Fruit fly (Drosophila melanogaster) Kc167 (cell line): ENCODE measurements around the gene CG4586.

Experiments used
- Myc ChIP-seq: fragments of >200 bp; optimal IDR thresholded peaks from 2 replicates; lab custom pipeline; 2017; ENCODE audit warnings: missing external identifiers
- Sin3A ChIP-seq: fragments of >200 bp; optimal IDR thresholded peaks from 2 replicates; lab custom pipeline; 2018; ENCODE audit warnings: missing external identifiers
- h ChIP-seq: fragments of >200 bp; optimal IDR thresholded peaks from 3 replicates; lab custom pipeline; 2018; ENCODE audit warnings: missing external identifiers
- insv ChIP-seq: fragments of >200 bp; optimal IDR thresholded peaks from 3 replicates; lab custom pipeline; 2018; ENCODE audit warnings: missing external identifiers
- psq ChIP-seq: fragments of >200 bp; optimal IDR thresholded peaks from 2 replicates; lab custom pipeline; 2017; ENCODE audit warnings: missing external identifiers
- ttk ChIP-seq: sonication (Bioruptor generic); optimal IDR thresholded peaks from 2 replicates; lab custom pipeline; 2017; ENCODE audit warnings: missing external identifiers

CG4586 gene

dm6 chrX:7005444-7005843, 35.7 kb downstream of the CG4586 start:
- TF ChIP-seq psq (lab: Kevin White, UChicago) (no peak), insv (no peak), h (lab: Kevin White, UChicago) (no peak), Myc (no peak), Sin3A (lab: Kevin White, UChicago) (no peak), ttk (lab: Kevin White, UChicago) (no peak)

DNA sequence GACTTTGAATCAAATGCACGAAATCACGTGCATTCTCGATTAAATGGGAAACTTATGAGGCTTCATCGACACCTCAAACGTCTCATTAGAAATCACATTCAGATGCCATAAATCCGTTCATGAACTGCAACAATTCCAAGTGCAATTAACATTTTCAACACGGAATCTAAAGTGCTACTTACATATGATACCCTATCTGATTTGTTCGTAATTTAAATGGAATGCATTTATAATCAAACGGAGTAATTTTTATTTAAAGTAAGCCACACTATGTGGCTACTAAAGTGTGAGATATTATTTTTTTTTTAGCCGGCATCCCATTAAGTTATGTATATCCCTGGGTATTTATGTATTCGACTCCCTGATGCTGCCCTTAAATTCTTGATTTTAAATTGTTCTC, 38.0 kb downstream of the CG4586 start:
- TF ChIP-seq ttk (lab: Kevin White, UChicago): no peak
- TF ChIP-seq h (lab: Kevin White, UChicago): no peak
- TF ChIP-seq insv: no peak
- no peak for TF ChIP-seq Myc
- no peak for TF ChIP-seq Sin3A (lab: Kevin White, UChicago)
- no peak for TF ChIP-seq psq (lab: Kevin White, UChicago)

DNA sequence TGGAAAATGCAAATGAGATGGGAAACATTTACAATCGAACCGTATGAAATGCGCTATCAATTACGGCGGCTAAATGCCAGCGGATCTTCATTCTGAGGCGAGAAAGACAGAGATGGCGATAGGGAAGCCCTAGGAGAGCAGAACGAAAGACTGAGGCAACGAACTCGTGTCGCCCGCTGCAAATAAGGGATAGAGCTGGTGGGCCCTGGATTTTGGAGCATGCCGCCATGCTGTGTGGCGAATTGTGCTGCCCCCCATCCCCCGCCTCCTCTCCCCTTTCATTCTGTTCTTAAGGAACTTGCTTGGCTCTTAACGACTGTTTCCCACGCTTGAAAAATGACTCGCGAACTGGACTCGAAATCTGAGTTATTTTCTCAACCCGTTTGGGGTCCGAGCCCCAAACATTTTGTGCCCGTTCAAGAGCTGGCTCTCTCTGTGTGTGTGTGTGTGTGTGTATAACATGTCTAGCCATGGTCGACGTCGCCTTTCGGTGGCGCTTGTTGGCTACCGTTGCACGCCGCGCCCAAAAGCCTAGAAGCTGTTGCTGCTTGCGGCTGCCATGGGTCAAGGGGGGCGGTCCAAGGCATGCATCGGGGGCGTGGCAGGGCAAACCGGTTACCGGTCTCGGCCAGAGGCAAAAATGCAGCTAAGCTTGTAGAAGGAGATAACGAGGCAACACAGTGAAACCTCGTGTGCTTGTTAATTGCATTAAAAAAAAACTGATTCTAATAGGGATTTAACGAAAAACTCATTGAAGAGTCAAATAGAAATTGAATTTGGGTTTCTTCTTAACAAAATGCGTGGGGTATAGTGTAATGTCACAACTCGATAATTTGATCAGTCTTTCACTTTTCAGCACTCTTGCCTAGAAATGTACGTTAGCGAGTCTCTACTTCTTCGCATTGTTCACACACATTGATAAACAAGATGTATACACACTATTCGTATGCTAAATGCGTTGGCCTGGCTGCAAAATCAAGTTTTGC, 38.7 kb downstream of the CG4586 start:
- no peak for TF ChIP-seq h (lab: Kevin White, UChicago)
- TF ChIP-seq Sin3A (lab: Kevin White, UChicago): no peak
- TF ChIP-seq insv: no peak
- no peak for TF ChIP-seq Myc
- no peak for TF ChIP-seq ttk (lab: Kevin White, UChicago)
- TF ChIP-seq psq (lab: Kevin White, UChicago): no peak

- TF ChIP-seq ttk (lab: Kevin White, UChicago) (no peak), h (lab: Kevin White, UChicago) (no peak), insv (no peak), Sin3A (lab: Kevin White, UChicago) (no peak), psq (lab: Kevin White, UChicago) (no peak), Myc (no peak)
These were observed 41.5 kb downstream of the CG4586 start, which contains the start of the genes cm, sloth1 and sloth2 for dm6 chrX:7011063-7011743. TSS of gene cm (minus strand) at chrX:7011145. TSS of gene sloth1 (plus strand) at chrX:7011357. TSS of gene sloth2 (plus strand) at chrX:7011357.

DNA sequence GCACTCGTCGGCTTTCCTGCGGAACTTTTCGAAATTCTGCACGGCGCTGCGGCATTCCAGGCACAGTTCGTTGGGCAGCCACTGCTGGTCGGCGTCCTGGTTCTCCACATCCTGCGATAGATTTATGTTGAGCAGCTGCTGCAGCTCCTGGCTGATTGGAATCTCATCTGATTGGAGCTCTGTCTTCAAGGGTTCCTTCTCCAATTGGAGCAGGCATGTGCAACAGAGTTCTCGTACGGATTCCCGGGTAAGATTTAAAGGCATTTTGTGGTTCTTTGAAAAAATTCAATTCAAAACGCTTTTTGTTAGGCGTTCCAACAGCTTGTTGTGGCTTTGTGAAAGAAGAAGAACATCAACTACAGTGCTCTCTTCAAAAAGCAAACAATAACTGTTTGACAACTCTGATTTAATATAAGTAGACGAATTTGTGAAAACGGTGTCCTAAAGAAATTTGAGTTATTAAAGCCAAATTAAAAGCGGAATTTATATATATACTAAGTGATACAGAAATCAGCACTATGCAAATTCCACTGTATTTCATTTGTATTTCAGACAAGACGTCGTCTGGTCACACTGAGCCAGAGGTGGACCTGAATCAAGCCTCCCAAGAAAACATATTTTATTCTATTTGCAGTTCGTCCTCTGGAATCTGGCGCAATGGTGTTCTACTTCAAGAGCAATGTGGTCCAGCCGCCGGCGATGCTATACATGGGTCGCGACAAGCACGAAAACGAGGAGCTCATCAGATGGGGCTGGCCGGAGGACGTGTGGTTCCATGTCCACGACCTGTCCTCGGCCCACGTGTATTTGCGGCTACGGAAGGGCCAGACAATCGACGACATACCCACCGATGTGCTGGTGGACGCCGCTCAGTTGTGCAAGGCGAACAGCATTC, 43.8 kb downstream of the CG4586 start, which contains the start of the genes CG3032 and CG4593:
CG3032 (minus strand) TSS at position 562 of the 895 bp plus-strand sequence.
CG4593 (plus strand) TSS at position 568 of the 895 bp plus-strand sequence.
- TF ChIP-seq h (lab: Kevin White, UChicago): no peak

DNA sequence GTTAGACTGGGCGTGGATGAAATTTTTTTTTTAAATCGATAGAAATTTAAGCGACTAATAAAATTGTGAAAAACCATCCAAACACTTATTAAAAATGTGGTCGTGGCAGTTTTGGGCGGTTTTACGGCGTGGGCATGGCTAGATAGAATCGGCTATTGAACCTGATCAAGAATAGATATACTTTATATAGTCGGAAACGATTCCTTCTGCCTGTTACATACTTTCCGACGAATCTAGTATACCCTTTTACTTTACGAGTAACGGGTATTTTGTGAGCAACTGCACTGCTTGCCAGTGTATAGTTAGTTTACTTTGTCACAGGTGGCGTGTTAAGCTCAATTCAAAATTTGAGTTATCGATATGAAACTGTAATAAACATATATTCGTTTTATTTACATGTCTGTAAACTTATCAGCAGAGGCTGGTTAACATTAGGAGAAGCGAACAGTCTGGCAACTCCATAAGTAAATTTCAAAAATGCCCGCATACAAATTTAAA, 45.3 kb downstream of the CG4586 start:
- TF ChIP-seq psq (lab: Kevin White, UChicago) (no peak), ttk (lab: Kevin White, UChicago) (no peak), Sin3A (lab: Kevin White, UChicago) (no peak), h (lab: Kevin White, UChicago) (no peak), Myc (no peak)
